Fruit fly (Drosophila melanogaster): ENCODE results near the gene CG33116.
A peak's percentile ranks its signal among the peaks of the same experiment; 100 is the strongest.

dm6 chr2L:19577187-19577765 is 44.0 kb downstream of the CG33116 start, which contains the start of the genes spi and msb1l:
- TF ChIP-seq salr (GFP tag; optimal IDR thresholded peaks at IDR 0.05) (no peak), Ets96B (tag; optimal IDR thresholded peaks at IDR 0.05) (no peak), OdsH (GFP tag; optimal IDR thresholded peaks at IDR 0.05) (peak; percentile 50), CG8632 (GFP tag; optimal IDR thresholded peaks at IDR 0.05) (no peak), dac (GFP tag; optimal IDR thresholded peaks at IDR 0.05) (no peak), CG6854 (GFP tag; optimal IDR thresholded peaks at IDR 0.05) (no peak)
